Fruit fly (Drosophila melanogaster): Measurements from ENCODE around the gene Cyp4ac3.

The Cyp4ac3 gene

dm6 chr2L:5306373-5306997 lies 38.2 kb downstream of the Cyp4ac3 start:
- TF ChIP-seq Sp1 (GFP tag; optimal IDR thresholded peaks at IDR 0.05) = no peak
- no peak for TF ChIP-seq usp (GFP tag; optimal IDR thresholded peaks at IDR 0.05)
- TF ChIP-seq woc (GFP tag; optimal IDR thresholded peaks at IDR 0.05) = peak; percentile 21
- TF ChIP-seq N (GFP tag; optimal IDR thresholded peaks at IDR 0.05) = no peak
- peak; percentile 63 for TF ChIP-seq psq (GFP tag; optimal IDR thresholded peaks at IDR 0.05)
- peak; percentile 60 for TF ChIP-seq fru (GFP tag; optimal IDR thresholded peaks at IDR 0.05)
- TF ChIP-seq dmrt93B (GFP tag; optimal IDR thresholded peaks at IDR 0.05) = no peak
- no peak for TF ChIP-seq sv (GFP tag; optimal IDR thresholded peaks at IDR 0.05)
- TF ChIP-seq h (GFP tag; optimal IDR thresholded peaks at IDR 0.05) = peak; percentile 56
- TF ChIP-seq dsf (GFP tag; optimal IDR thresholded peaks at IDR 0.05; ENCODE audit: borderline replicate concordance) = no peak
- TF ChIP-seq Dif (GFP tag; optimal IDR thresholded peaks at IDR 0.05; ENCODE audit: partially characterized antibody) = peak; percentile 83
- no peak for TF ChIP-seq ey (GFP tag; optimal IDR thresholded peaks at IDR 0.05)
- TF ChIP-seq CG9705 (GFP tag; optimal IDR thresholded peaks at IDR 0.05) = no peak
- no peak for TF ChIP-seq CG32264 (GFP tag; optimal IDR thresholded peaks at IDR 0.05)
- TF ChIP-seq CrebA (GFP tag; optimal IDR thresholded peaks at IDR 0.05; ENCODE audit: borderline replicate concordance) = no peak
- no peak for TF ChIP-seq Abd-B (GFP tag; optimal IDR thresholded peaks at IDR 0.05)
- no peak for TF ChIP-seq Rel (GFP tag; optimal IDR thresholded peaks at IDR 0.05)
- peak; percentile 63 for TF ChIP-seq Rel (tag; optimal IDR thresholded peaks at IDR 0.05)
- TF ChIP-seq jim (GFP tag; optimal IDR thresholded peaks at IDR 0.05) = no peak
- TF ChIP-seq lola (GFP tag; optimal IDR thresholded peaks at IDR 0.05) = no peak
- peak; percentile 22 for TF ChIP-seq Vsx2 (GFP tag; optimal IDR thresholded peaks at IDR 0.05; ENCODE audit: partially characterized antibody)
- TF ChIP-seq Dfd (GFP tag; optimal IDR thresholded peaks at IDR 0.05) = no peak
- no peak for TF ChIP-seq Mio (GFP tag; optimal IDR thresholded peaks at IDR 0.05)
- no peak for TF ChIP-seq pan (optimal IDR thresholded peaks at IDR 0.05)
- TF ChIP-seq tai (GFP tag; optimal IDR thresholded peaks at IDR 0.05) = no peak
- TF ChIP-seq Hnf4 (GFP tag; optimal IDR thresholded peaks at IDR 0.05) = peak; percentile 54
- TF ChIP-seq rgr (GFP tag; optimal IDR thresholded peaks at IDR 0.05) = peak; percentile 61
- no peak for TF ChIP-seq brk (GFP tag; optimal IDR thresholded peaks at IDR 0.05)
- peak; percentile 83 for TF ChIP-seq Jra (GFP tag; optimal IDR thresholded peaks at IDR 0.05)
- peak; percentile 56 for TF ChIP-seq OdsH (GFP tag; optimal IDR thresholded peaks at IDR 0.05)
- TF ChIP-seq Hr78 (GFP tag; optimal IDR thresholded peaks at IDR 0.05) = no peak
- TF ChIP-seq br (GFP tag; optimal IDR thresholded peaks at IDR 0.05) = no peak
- TF ChIP-seq Myc (optimal IDR thresholded peaks at IDR 0.05) = no peak
- TF ChIP-seq foxo (GFP tag; optimal IDR thresholded peaks at IDR 0.05) = peak in 1 of 2 experiments; percentile 50
- TF ChIP-seq GATAd (GFP tag; optimal IDR thresholded peaks at IDR 0.05) = no peak
- no peak for TF ChIP-seq sage (GFP tag; optimal IDR thresholded peaks at IDR 0.05)
- TF ChIP-seq dl (GFP tag; optimal IDR thresholded peaks at IDR 0.05; ENCODE audit: insufficient read depth in 1 of 2, partially characterized antibody in 2 of 2) = peak; percentile 74 to 90
- TF ChIP-seq HLH106 (tag; optimal IDR thresholded peaks at IDR 0.05) = no peak
- TF ChIP-seq Hr83 (GFP tag; optimal IDR thresholded peaks at IDR 0.05; ENCODE audit: poor library complexity, severe bottlenecking) = peak; percentile 95

dm6 chr2L:5309369-5309768 lies 41.1 kb downstream of the Cyp4ac3 start:
- TF ChIP-seq dsf (GFP tag; optimal IDR thresholded peaks at IDR 0.05; ENCODE audit: borderline replicate concordance) (no peak), Hr83 (GFP tag; optimal IDR thresholded peaks at IDR 0.05; ENCODE audit: poor library complexity, severe bottlenecking) (no peak), sv (GFP tag; optimal IDR thresholded peaks at IDR 0.05) (no peak), CrebA (GFP tag; optimal IDR thresholded peaks at IDR 0.05; ENCODE audit: borderline replicate concordance) (no peak), ey (GFP tag; optimal IDR thresholded peaks at IDR 0.05) (no peak), Myc (optimal IDR thresholded peaks at IDR 0.05) (no peak), Sp1 (GFP tag; optimal IDR thresholded peaks at IDR 0.05) (no peak), Jra (GFP tag; optimal IDR thresholded peaks at IDR 0.05) (no peak), HLH106 (tag; optimal IDR thresholded peaks at IDR 0.05) (no peak), foxo (GFP tag; optimal IDR thresholded peaks at IDR 0.05) (no peak), brk (GFP tag; optimal IDR thresholded peaks at IDR 0.05) (no peak), Hr78 (GFP tag; optimal IDR thresholded peaks at IDR 0.05) (no peak), Hnf4 (GFP tag; optimal IDR thresholded peaks at IDR 0.05) (no peak)

Data from whole organism, wandering third instar larva.